Fruit fly (Drosophila melanogaster) whole organism, embryonic: ENCODE results near the gene Hph.

Experiments
- Asciz ChIP-seq: fragments of 200-800 bp; sonication (Bioruptor generic); optimal IDR thresholded peaks from 2 replicates; lab custom pipeline; 2017; ENCODE audit warnings: missing biosample characterization, mild to moderate bottlenecking, missing genetic modification characterization, missing genetic modification reagents
- Atf3 ChIP-seq: fragments of 200-800 bp; sonication (Bioruptor generic); optimal IDR thresholded peaks from 3 replicates; lab custom pipeline; 2016; ENCODE audit warnings: missing biosample characterization, missing genetic modification characterization
- BtbVII ChIP-seq: fragments of 200-800 bp; sonication (Bioruptor generic); optimal IDR thresholded peaks from 3 replicates; lab custom pipeline; 2017; ENCODE audit warnings: missing biosample characterization, mild to moderate bottlenecking, missing genetic modification characterization
- CG10274 ChIP-seq: fragments of 200-800 bp; sonication (Bioruptor generic); optimal IDR thresholded peaks from 3 replicates; lab custom pipeline; 2017; ENCODE audit warnings: missing biosample characterization, mild to moderate bottlenecking, missing genetic modification characterization
- CG10959 ChIP-seq: fragments of 200-800 bp; sonication (Bioruptor generic); IDR thresholded peaks from 2 replicates; pipeline ENCODE4 v1.3.6; 2022; ENCODE audit warnings: missing biosample characterization, missing genetic modification characterization
- CG17802 ChIP-seq: fragments of 200-800 bp; sonication (Bioruptor generic); optimal IDR thresholded peaks from 2 replicates; lab custom pipeline; 2018; ENCODE audit warnings: missing biosample characterization, mild to moderate bottlenecking, missing genetic modification characterization, moderate library complexity
- CG2712 ChIP-seq: fragments of 200-800 bp; optimal IDR thresholded peaks from 3 replicates; lab custom pipeline; 2019; ENCODE audit warnings: missing biosample characterization, mild to moderate bottlenecking, missing genetic modification characterization, moderate library complexity
- CG32532 ChIP-seq: fragments of 200-800 bp; sonication (Bioruptor generic); IDR thresholded peaks from 2 replicates; pipeline ENCODE4 v1.3.6; 2022; ENCODE audit warnings: missing biosample characterization, missing genetic modification characterization
- CG3838 ChIP-seq: fragments of 200-800 bp; sonication (Bioruptor generic); optimal IDR thresholded peaks from 3 replicates; lab custom pipeline; 2016; ENCODE audit warnings: missing biosample characterization, missing genetic modification characterization
- CG3995 ChIP-seq: fragments of 200-800 bp; sonication (Bioruptor generic); optimal IDR thresholded peaks from 3 replicates; lab custom pipeline; 2016; ENCODE audit warnings: missing biosample characterization, missing genetic modification characterization
- CG42726 ChIP-seq: fragments of 200-800 bp; sonication (Bioruptor generic); IDR thresholded peaks from 2 replicates; pipeline ENCODE4 v1.3.6; 2022; ENCODE audit warnings: missing biosample characterization, missing genetic modification characterization; ENCODE audit not compliant: partially characterized antibody
- CG4282 ChIP-seq: fragments of 200-800 bp; sonication (Bioruptor generic); optimal IDR thresholded peaks from 2 replicates; lab custom pipeline; 2016; ENCODE audit warnings: missing biosample characterization, missing genetic modification characterization
- CG5953 ChIP-seq: fragments of 200-800 bp; sonication (Bioruptor generic); IDR thresholded peaks from 2 replicates; pipeline ENCODE4 v1.3.6; 2022; ENCODE audit warnings: missing biosample characterization, missing genetic modification characterization
- CG7271 ChIP-seq: fragments of 200-800 bp; sonication (Bioruptor generic); optimal IDR thresholded peaks from 2 replicates; lab custom pipeline; 2018; ENCODE audit warnings: missing biosample characterization, mild to moderate bottlenecking, missing genetic modification characterization, moderate library complexity
- CG7357 ChIP-seq: fragments of 200-800 bp; sonication (Bioruptor generic); IDR thresholded peaks from 3 replicates; pipeline ENCODE4 v1.3.6; 2022; ENCODE audit warnings: missing biosample characterization, missing genetic modification characterization
- CG8281 ChIP-seq: fragments of 200-800 bp; sonication (Bioruptor generic); optimal IDR thresholded peaks from 2 replicates; lab custom pipeline; 2018; ENCODE audit warnings: missing biosample characterization, mild to moderate bottlenecking, missing genetic modification characterization, moderate library complexity
- CG9437 ChIP-seq: fragments of 200-800 bp; sonication (Bioruptor generic); optimal IDR thresholded peaks from 2 replicates; lab custom pipeline; 2018; ENCODE audit warnings: missing biosample characterization, mild to moderate bottlenecking, missing genetic modification characterization
- CHES-1-like ChIP-seq: fragments of 200-800 bp; sonication (Bioruptor generic); optimal IDR thresholded peaks from 2 replicates; lab custom pipeline; 2016; ENCODE audit warnings: missing biosample characterization, missing genetic modification characterization
- Fer1 ChIP-seq: fragments of 200-800 bp; sonication (Bioruptor generic); optimal IDR thresholded peaks from 2 replicates; lab custom pipeline; 2017; ENCODE audit warnings: missing biosample characterization, mild to moderate bottlenecking, missing genetic modification characterization
- HmgZ ChIP-seq: fragments of 200-800 bp; sonication (Bioruptor generic); optimal IDR thresholded peaks from 2 replicates; lab custom pipeline; 2018; ENCODE audit warnings: missing biosample characterization, mild to moderate bottlenecking, missing genetic modification characterization
- Hmx ChIP-seq: fragments of 200-800 bp; sonication (Bioruptor generic); optimal IDR thresholded peaks from 2 replicates; lab custom pipeline; 2016; ENCODE audit warnings: missing biosample characterization, missing genetic modification characterization
- Hr78 ChIP-seq, 2 experiments: fragments of 200-800 bp in 1 of 2; fragments of >200 bp in 1 of 2; sonication (Bioruptor generic) in 1 of 2; optimal IDR thresholded peaks; 2 replicates each; lab custom pipeline; 2017 to 2019; ENCODE audit warnings: missing biosample characterization in 2 of 2, missing genetic modification characterization in 2 of 2, mild to moderate bottlenecking in 1 of 2, moderate library complexity in 1 of 2
- Max ChIP-seq: fragments of 200-800 bp; sonication (Bioruptor generic); optimal IDR thresholded peaks from 2 replicates; lab custom pipeline; 2016; ENCODE audit warnings: missing biosample characterization, mild to moderate bottlenecking, missing genetic modification characterization
- Rx ChIP-seq: fragments of 200-800 bp; sonication (Bioruptor generic); IDR thresholded peaks from 2 replicates; pipeline ENCODE4 v1.3.6; 2022; ENCODE audit warnings: missing biosample characterization, missing genetic modification characterization
- Sox100B ChIP-seq: fragments of 200-800 bp; sonication (Bioruptor generic); optimal IDR thresholded peaks from 3 replicates; lab custom pipeline; 2018; ENCODE audit warnings: missing biosample characterization, mild to moderate bottlenecking, missing genetic modification characterization
- Stat92E ChIP-seq, 3 experiments: fragments of >200 bp in 2 of 3; fragments of 200-800 bp in 1 of 3; sonication (Bioruptor generic) in 1 of 3; optimal IDR thresholded peaks; 2 replicates each; lab custom pipeline; 2017 to 2019; ENCODE audit warnings: missing biosample characterization in 3 of 3, missing genetic modification characterization in 3 of 3, mild to moderate bottlenecking in 1 of 3, moderate library complexity in 1 of 3
- Taf1 ChIP-seq: fragments of 200-800 bp; sonication (Bioruptor generic); IDR thresholded peaks from 2 replicates; pipeline ENCODE4 v1.3.6; 2022; ENCODE audit warnings: missing biosample characterization, missing genetic modification characterization
- amos ChIP-seq: fragments of 200-800 bp; sonication (Bioruptor generic); IDR thresholded peaks from 2 replicates; pipeline ENCODE4 v1.3.6; 2022; ENCODE audit warnings: missing biosample characterization, missing genetic modification characterization; ENCODE audit not compliant: partially characterized antibody
- cad ChIP-seq: fragments of >200 bp; optimal IDR thresholded peaks from 2 replicates; lab custom pipeline; 2017; ENCODE audit warnings: missing biosample characterization, missing genetic modification characterization
- caup ChIP-seq: fragments of 200-800 bp; sonication (Bioruptor generic); optimal IDR thresholded peaks from 3 replicates; lab custom pipeline; 2017; ENCODE audit warnings: missing biosample characterization, mild to moderate bottlenecking, missing genetic modification characterization, moderate library complexity; ENCODE audit not compliant: severe bottlenecking
- ci ChIP-seq: fragments of 200-800 bp; sonication (Bioruptor generic); IDR thresholded peaks from 3 replicates; pipeline ENCODE4 v1.3.6; 2022; ENCODE audit warnings: missing biosample characterization, missing genetic modification characterization
- ewg ChIP-seq: fragments of 200-800 bp; sonication (Bioruptor generic); optimal IDR thresholded peaks from 3 replicates; lab custom pipeline; 2017; ENCODE audit warnings: mild to moderate bottlenecking, missing biosample characterization, missing genetic modification reagents, missing genetic modification characterization
- ftz-f1 ChIP-seq: fragments of 200-800 bp; sonication (Bioruptor generic); optimal IDR thresholded peaks from 2 replicates; lab custom pipeline; 2016; ENCODE audit warnings: missing biosample characterization, missing genetic modification characterization
- hbn ChIP-seq: fragments of 200-800 bp; sonication (Bioruptor generic); IDR thresholded peaks from 2 replicates; pipeline ENCODE4 v1.3.6; 2022; ENCODE audit warnings: missing biosample characterization, missing genetic modification characterization; ENCODE audit not compliant: partially characterized antibody
- kah ChIP-seq: fragments of 200-800 bp; sonication (Bioruptor generic); optimal IDR thresholded peaks from 2 replicates; lab custom pipeline; 2018; ENCODE audit warnings: missing biosample characterization, mild to moderate bottlenecking, missing genetic modification characterization
- lbe ChIP-seq: fragments of 200-800 bp; sonication (Bioruptor generic); optimal IDR thresholded peaks from 2 replicates; lab custom pipeline; 2016; ENCODE audit warnings: missing biosample characterization, mild to moderate bottlenecking, missing genetic modification characterization
- lilli ChIP-seq: fragments of 200-800 bp; sonication (Bioruptor generic); optimal IDR thresholded peaks from 3 replicates; lab custom pipeline; 2016; ENCODE audit warnings: missing biosample characterization, missing genetic modification characterization
- nmo ChIP-seq: fragments of 200-800 bp; sonication (Bioruptor generic); optimal IDR thresholded peaks from 2 replicates; lab custom pipeline; 2018; ENCODE audit warnings: missing biosample characterization, mild to moderate bottlenecking, missing genetic modification characterization, moderate library complexity
- phol ChIP-seq: fragments of 200-800 bp; sonication (Bioruptor generic); optimal IDR thresholded peaks from 3 replicates; lab custom pipeline; 2018; ENCODE audit warnings: missing biosample characterization, mild to moderate bottlenecking, missing genetic modification characterization, moderate library complexity
- prd ChIP-seq, 3 experiments: fragments of >200 bp in 2 of 3; fragments of 200-800 bp in 1 of 3; sonication (Bioruptor generic) in 1 of 3; optimal IDR thresholded peaks in 2 of 3; IDR thresholded peaks in 1 of 3; 2 replicates in 2 of 3; 3 replicates in 1 of 3; pipeline versions ENCODE4 v1.3.6 to Lab custom; 2017 to 2022; ENCODE audit warnings: missing biosample characterization in 1 of 3, missing genetic modification characterization in 1 of 3
- trem ChIP-seq: fragments of 200-800 bp; optimal IDR thresholded peaks from 3 replicates; lab custom pipeline; 2019; ENCODE audit warnings: missing biosample characterization, mild to moderate bottlenecking, missing genetic modification characterization, moderate library complexity
- vfl ChIP-seq: fragments of 200-800 bp; sonication (Bioruptor generic); optimal IDR thresholded peaks from 2 replicates; lab custom pipeline; 2016; ENCODE audit warnings: missing biosample characterization, missing genetic modification characterization
- wek ChIP-seq: fragments of 200-800 bp; sonication (Bioruptor generic); optimal IDR thresholded peaks from 3 replicates; lab custom pipeline; 2018; ENCODE audit warnings: missing biosample characterization, mild to moderate bottlenecking, missing genetic modification characterization, moderate library complexity
- z ChIP-seq: fragments of 200-800 bp; sonication (Bioruptor generic); IDR thresholded peaks from 3 replicates; pipeline ENCODE4 v1.3.6; 2022; ENCODE audit warnings: missing biosample characterization, missing genetic modification characterization
- zen ChIP-seq: fragments of 200-800 bp; sonication (Bioruptor generic); optimal IDR thresholded peaks from 3 replicates; lab custom pipeline; 2018; ENCODE audit warnings: missing biosample characterization, mild to moderate bottlenecking, missing genetic modification characterization, moderate library complexity

The Hph gene

dm6 chr3R:5264251-5265098 lies 7.6 kb downstream of the Hph start (continued):
- TF ChIP-seq Rx (GFP tag; lab: Robert Waterston, UW): 0 out of 2 replicates have a peak, but pooled peaks have one; percentile 2
- no peak; the same call in 1 of the 2 replicates for TF ChIP-seq amos (GFP tag; lab: Robert Waterston, UW)
- TF ChIP-seq Sox100B (GFP tag; lab: Kevin White, UChicago): peak; percentile 61
- peak; percentile 58 for TF ChIP-seq Fer1 (GFP tag; lab: Kevin White, UChicago)
- 0 out of 2 replicates have a peak, but pooled peaks have one; percentile 9 for TF ChIP-seq Taf1 (GFP tag; lab: Robert Waterston, UW)
- TF ChIP-seq CG2712: peak; percentile 45
- TF ChIP-seq CG7357: no peak
- no peak for TF ChIP-seq ewg (GFP tag; lab: Kevin White, UChicago)
- TF ChIP-seq Hr78 (GFP tag; optimal IDR thresholded peaks at IDR 0.05; lab: Kevin White, UChicago): no peak
- TF ChIP-seq CG10959: no peak
- TF ChIP-seq CG3838 (GFP tag; lab: Kevin White, UChicago): no peak
- peak in 1 of 3 experiments; percentile 56 for TF ChIP-seq Stat92E (GFP tag; optimal IDR thresholded peaks at IDR 0.05; lab: Kevin White, UChicago)
- no peak for TF ChIP-seq trem
- TF ChIP-seq phol (tag; lab: Kevin White, UChicago): peak; percentile 26
- TF ChIP-seq wek (GFP tag; lab: Kevin White, UChicago): no peak
- TF ChIP-seq vfl (GFP tag; lab: Kevin White, UChicago): no peak
- no peak for TF ChIP-seq zen (tag; lab: Kevin White, UChicago)
- TF ChIP-seq CG32532 (GFP tag; lab: Robert Waterston, UW): peak; percentile 33; the same call in 1 of the 2 replicates
- TF ChIP-seq hbn (GFP tag; lab: Robert Waterston, UW): no peak
- TF ChIP-seq Hmx: no peak
- TF ChIP-seq z: no peak
- TF ChIP-seq CHES-1-like (GFP tag; lab: Kevin White, UChicago): peak; percentile 31
- no peak for TF ChIP-seq Atf3
- peak; percentile 25 for TF ChIP-seq CG10274 (GFP tag; lab: Kevin White, UChicago)
- TF ChIP-seq, all 482 proteins: peak for 183

dm6 chr3R:5266282-5266681 lies 9.4 kb downstream of the Hph start:
- TF ChIP-seq CG7271 (tag; lab: Kevin White, UChicago): no peak
- TF ChIP-seq Asciz: no peak
- no peak for TF ChIP-seq CG17802 (tag; lab: Kevin White, UChicago)
- no peak for TF ChIP-seq CG8281 (tag; lab: Kevin White, UChicago)
- no peak for TF ChIP-seq ci
- peak; percentile 30 for TF ChIP-seq cad (GFP tag; lab: Kevin White, UChicago)
- no peak for TF ChIP-seq prd (optimal IDR thresholded peaks at IDR 0.05; lab: Kevin White, UChicago)
- no peak for TF ChIP-seq prd (GFP tag; IDR thresholded peaks at IDR 0.05; lab: Robert Waterston, UW)
- no peak for TF ChIP-seq Taf1 (GFP tag; lab: Robert Waterston, UW)

dm6 chr3R:5268495-5268894 lies 11.7 kb downstream of the Hph start:
- TF ChIP-seq CG42726 (no peak), HmgZ (tag; lab: Kevin White, UChicago) (peak; percentile 11), CG5953 (no peak), CG9437 (GFP tag; lab: Kevin White, UChicago) (peak; percentile 97), kah (GFP tag; lab: Kevin White, UChicago) (no peak), ftz-f1 (no peak), nmo (GFP tag; lab: Kevin White, UChicago) (no peak), CG3995 (peak; percentile 77), BtbVII (GFP tag; lab: Kevin White, UChicago) (no peak), zen (tag; lab: Kevin White, UChicago) (no peak), CG4282 (GFP tag; lab: Kevin White, UChicago) (no peak), Max (GFP tag; lab: Kevin White, UChicago) (no peak), lilli (GFP tag; lab: Kevin White, UChicago) (no peak), caup (GFP tag; lab: Kevin White, UChicago) (no peak), lbe (GFP tag; lab: Kevin White, UChicago) (peak; percentile 31)
- TF ChIP-seq, all 482 proteins: peak for 4
